Fruit fly (Drosophila melanogaster) whole organism: ENCODE data around the gene woc.

Experiments
- CG8478 ChIP-seq: fragments of >200 bp; optimal IDR thresholded peaks from 2 replicates; lab custom pipeline; 2018; ENCODE audit warnings: inconsistent platforms
- pan ChIP-seq: fragments of >200 bp; optimal IDR thresholded peaks from 2 replicates; lab custom pipeline; 2017
- psq ChIP-seq: fragments of >200 bp; optimal IDR thresholded peaks from 2 replicates; lab custom pipeline; 2017

DNA sequence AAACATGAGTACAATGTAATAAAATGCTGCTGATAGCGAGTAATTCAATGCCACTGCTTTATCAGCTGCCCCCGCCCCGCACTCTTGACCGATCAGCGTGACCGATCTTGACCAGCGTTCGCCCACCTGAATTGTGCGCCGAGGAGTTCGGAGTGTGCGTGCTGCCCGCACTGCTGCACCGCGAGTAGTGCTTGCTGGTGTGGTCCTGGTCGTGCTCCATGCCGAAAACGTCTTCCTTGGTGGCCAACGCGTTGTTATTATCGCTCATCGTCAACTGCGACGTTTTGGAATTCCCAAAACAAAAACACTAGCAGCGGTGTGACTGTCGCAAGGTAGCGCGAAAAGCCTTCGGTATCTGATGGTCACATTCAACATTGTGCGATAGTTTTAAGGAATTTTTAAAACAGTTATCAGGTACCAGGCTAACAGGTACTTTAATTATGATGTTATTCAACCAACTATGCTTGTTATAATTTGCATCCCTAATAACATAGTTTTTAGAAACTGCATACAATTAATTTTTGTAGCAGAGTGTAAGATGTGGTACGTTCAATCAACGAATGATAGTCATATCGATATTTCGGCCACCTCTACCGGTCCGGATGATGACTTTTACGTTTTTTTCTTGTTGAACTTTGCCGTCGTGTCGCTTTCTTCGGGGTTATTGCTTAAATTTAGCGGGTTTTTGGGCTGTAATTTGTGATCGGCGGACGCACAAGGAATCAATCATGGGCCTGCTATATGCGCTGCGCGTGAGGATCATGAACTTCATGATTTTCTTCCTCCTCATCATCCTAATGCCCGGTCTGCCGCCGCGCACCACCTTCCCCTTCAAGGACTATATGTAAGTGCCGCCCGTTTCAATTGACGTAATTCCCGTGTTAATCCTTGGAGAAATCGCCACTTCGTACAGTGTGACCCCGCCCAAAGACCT, 24.6 kb upstream of the woc start, which contains the start of the genes bigmax and Hmu:
- no peak for TF ChIP-seq CG8478 (lab: Kevin White, UChicago)
- no peak for TF ChIP-seq psq (lab: Kevin White, UChicago)
- TF ChIP-seq pan (lab: Kevin White, UChicago), result no peak
